Worm (Caenorhabditis elegans): ENCODE results near the gene srh-27.

DNA sequence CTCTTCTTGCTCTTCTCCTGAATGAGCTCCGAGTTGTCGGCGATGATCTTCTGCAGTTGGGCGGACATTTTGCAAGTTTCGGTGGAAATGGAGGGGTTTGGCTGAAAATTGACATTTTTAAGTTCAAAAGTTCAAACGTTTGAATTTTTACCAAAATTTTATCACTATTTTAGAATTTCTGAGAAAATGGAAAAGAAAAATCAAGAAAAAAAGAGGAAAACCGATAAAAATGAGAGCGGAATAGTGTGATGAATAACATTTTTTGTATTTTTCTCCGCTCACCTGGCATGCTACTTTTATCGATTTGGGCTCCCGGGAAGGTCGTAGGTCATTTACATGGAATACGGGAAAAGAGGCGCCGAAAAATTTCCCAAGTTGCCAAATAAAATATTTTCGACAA is 36.7 kb downstream of the srh-27 start, which contains the start of gene F15A4.10:
- TF ChIP-seq ztf-11 (tag; optimal IDR thresholded peaks at IDR 0.05) (no peak), fos-1 (tag; optimal IDR thresholded peaks at IDR 0.05) (no peak), nhr-6 (tag; optimal IDR thresholded peaks at IDR 0.05) (no peak), nhr-25 (tag; optimal IDR thresholded peaks at IDR 0.05) (no peak), ztf-4 (tag; optimal IDR thresholded peaks at IDR 0.05) (no peak), F13H6.1 (tag; optimal IDR thresholded peaks at IDR 0.05) (no peak)

Measured in whole organism, L2 larva.